Worm (Caenorhabditis elegans) whole organism, L4/young adult: ENCODE results near the gene nspc-16.

Experiments used
- W03F9.2 ChIP-seq: fragments of 150-350 bp; optimal IDR thresholded peaks from 2 replicates; lab custom pipeline; 2014; ENCODE audit warnings: missing biosample characterization, missing genetic modification characterization
- him-1 ChIP-seq: sonication (generic microtip); optimal IDR thresholded peaks from 2 replicates; lab custom pipeline; 2016; ENCODE audit warnings: missing genotype, missing genetic modification reagents, missing genetic modification characterization, missing compliant biosample characterization

DNA sequence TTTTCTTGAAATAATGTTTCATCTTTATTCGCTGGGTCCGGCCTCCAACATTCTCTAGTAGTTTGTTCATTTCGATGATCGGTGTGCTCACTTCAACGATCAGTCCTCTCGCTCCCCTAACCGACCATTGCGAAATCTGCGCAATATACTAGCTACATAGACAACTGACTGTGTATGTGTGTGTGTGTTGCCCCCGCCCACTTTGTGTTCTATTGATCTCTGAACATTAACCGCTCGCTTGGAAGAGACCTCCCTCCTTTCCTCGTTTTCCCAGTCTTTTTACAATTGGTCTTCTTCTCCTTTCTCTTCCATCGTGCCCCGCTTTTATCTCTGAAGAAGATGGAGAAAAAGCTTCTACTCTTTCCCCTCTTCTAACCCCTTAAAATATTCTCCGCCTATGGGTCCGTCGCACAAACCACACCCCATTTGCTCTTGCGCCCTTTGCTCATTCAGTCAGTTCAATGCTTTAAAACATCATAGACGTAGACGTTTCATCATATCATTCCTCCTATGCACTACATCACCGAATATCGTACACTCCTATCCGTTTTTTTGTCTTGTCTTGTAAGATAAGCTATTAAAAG is 34.1 kb downstream of the nspc-16 start:
- no peak for TF ChIP-seq him-1 (tag; lab: Kevin White, UChicago)
- TF ChIP-seq W03F9.2 (tag; lab: Kevin White, UChicago) = no peak
